Fruit fly (Drosophila melanogaster): ENCODE data around the gene CG33223.
A peak's percentile ranks its signal among the peaks of the same experiment; 100 is the strongest.

The CG33223 gene

DNA sequence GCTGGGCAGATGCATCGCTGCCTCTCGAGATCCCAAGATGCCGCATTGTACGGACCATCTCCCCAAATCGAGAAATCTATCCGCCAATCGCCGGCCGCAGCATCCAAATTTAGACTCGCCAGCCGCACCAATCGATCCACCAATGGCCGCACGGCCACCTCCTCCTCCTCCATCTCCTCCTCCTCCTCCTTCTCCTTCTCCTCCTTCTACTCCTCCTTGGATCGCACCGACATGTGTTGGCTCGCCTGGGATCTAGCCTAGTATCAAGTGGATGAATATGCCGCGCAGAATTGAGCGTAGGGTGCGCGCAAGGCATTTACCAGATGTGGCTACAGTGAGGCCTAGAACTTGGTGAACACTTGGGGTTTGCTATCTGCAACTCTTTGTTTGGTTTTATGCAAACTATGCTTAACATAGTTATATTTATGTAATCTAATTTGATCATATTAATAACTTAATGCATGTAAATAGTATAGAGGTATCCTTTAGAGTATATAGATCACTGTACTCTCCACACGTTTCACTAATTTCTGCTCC is 28.6 kb downstream of the CG33223 start, which contains the start of gene org-1 (continued):
- TF ChIP-seq CG1529 (GFP tag; optimal IDR thresholded peaks at IDR 0.05) (peak; percentile 94), Kr (GFP tag; optimal IDR thresholded peaks at IDR 0.05) (peak; percentile 48), Rx (GFP tag; IDR thresholded peaks at IDR 0.05) (peak; percentile 96), CG8924 (tag; optimal IDR thresholded peaks at IDR 0.05) (peak; percentile 94), CG10366 (GFP tag; IDR thresholded peaks at IDR 0.05) (peak; percentile 98), CG16779 (GFP tag; IDR thresholded peaks at IDR 0.05) (peak; percentile 82), CG5245 (GFP tag; optimal IDR thresholded peaks at IDR 0.05) (peak; percentile 97), dati (GFP tag; IDR thresholded peaks at IDR 0.05) (peak; percentile 97), so (GFP tag; IDR thresholded peaks at IDR 0.05) (peak; percentile 95), Fer3 (tag; optimal IDR thresholded peaks at IDR 0.05) (peak; percentile 93), Asciz (GFP tag; optimal IDR thresholded peaks at IDR 0.05) (peak; percentile 89), grau (tag; optimal IDR thresholded peaks at IDR 0.05) (peak; percentile 100), CG9797 (GFP tag; optimal IDR thresholded peaks at IDR 0.05) (peak; percentile 16), B-H2 (GFP tag; optimal IDR thresholded peaks at IDR 0.05) (peak; percentile 84), NC2β (GFP tag; optimal IDR thresholded peaks at IDR 0.05) (peak; percentile 84), fd102C (GFP tag; optimal IDR thresholded peaks at IDR 0.05) (peak; percentile 82), ttk (GFP tag; IDR thresholded peaks at IDR 0.05) (peak; percentile 98), Stat92E (GFP tag; optimal IDR thresholded peaks at IDR 0.05) (peak in 1 of 3 experiments; percentile 89), CG9437 (GFP tag; optimal IDR thresholded peaks at IDR 0.05) (peak; percentile 79), NC2α (GFP tag; optimal IDR thresholded peaks at IDR 0.05) (peak; percentile 33), scrt (GFP tag; optimal IDR thresholded peaks at IDR 0.05) (peak; percentile 84), Dip2 (GFP tag; IDR thresholded peaks at IDR 0.05) (peak; percentile 63), Atf3 (GFP tag; optimal IDR thresholded peaks at IDR 0.05) (peak; percentile 86), CG32532 (GFP tag; IDR thresholded peaks at IDR 0.05) (peak; percentile 96), croc (GFP tag; conservative IDR thresholded peaks at IDR 0.05) (peak; percentile 98), oc (tag; optimal IDR thresholded peaks at IDR 0.05) (peak; percentile 96), Eip74EF (GFP tag; optimal IDR thresholded peaks at IDR 0.05) (peak in 1 of 2 experiments; percentile 88), Sox102F (GFP tag; optimal IDR thresholded peaks at IDR 0.05) (peak; percentile 96), CG34376 (GFP tag; optimal IDR thresholded peaks at IDR 0.05) (peak; percentile 58), dysf (GFP tag; IDR thresholded peaks at IDR 0.05) (peak; percentile 98), pnt (GFP tag; optimal IDR thresholded peaks at IDR 0.05) (peak; percentile 92), CG10462 (GFP tag; optimal IDR thresholded peaks at IDR 0.05) (peak; percentile 91), CG10543 (GFP tag; optimal IDR thresholded peaks at IDR 0.05) (peak; percentile 88), Neu2 (GFP tag; optimal IDR thresholded peaks at IDR 0.05; ENCODE audit: borderline replicate concordance) (no peak), CG12104 (GFP tag; optimal IDR thresholded peaks at IDR 0.05) (peak; percentile 82), CG15601 (tag; optimal IDR thresholded peaks at IDR 0.05) (peak; percentile 94), slp2 (GFP tag; optimal IDR thresholded peaks at IDR 0.05) (peak; percentile 76), lilli (GFP tag; optimal IDR thresholded peaks at IDR 0.05) (peak; percentile 88), H15 (GFP tag; IDR thresholded peaks at IDR 0.05) (peak; percentile 97), ap (GFP tag; IDR thresholded peaks at IDR 0.05) (peak; percentile 97), ems (GFP tag; optimal IDR thresholded peaks at IDR 0.05) (peak; percentile 79), YL-1 (GFP tag; optimal IDR thresholded peaks at IDR 0.05) (peak; percentile 77), CG9727 (GFP tag; optimal IDR thresholded peaks at IDR 0.05) (peak; percentile 97), Xrp1 (GFP tag; IDR thresholded peaks at IDR 0.05) (peak; percentile 98), crol (GFP tag; IDR thresholded peaks at IDR 0.05) (peak; percentile 91), chn (GFP tag; optimal IDR thresholded peaks at IDR 0.05) (peak; percentile 89), CG7786 (GFP tag; optimal IDR thresholded peaks at IDR 0.05) (peak; percentile 76), caup (GFP tag; optimal IDR thresholded peaks at IDR 0.05; ENCODE audit: severe bottlenecking) (peak; percentile 89), CG6791 (GFP tag; IDR thresholded peaks at IDR 0.05; ENCODE audit: partially characterized antibody) (no peak), bcd (GFP tag; optimal IDR thresholded peaks at IDR 0.05) (peak; percentile 94)
